Worm (Caenorhabditis elegans): ENCODE results near the gene hpo-36.
A peak's percentile ranks its signal among the peaks of the same experiment; 100 is the strongest.

DNA sequence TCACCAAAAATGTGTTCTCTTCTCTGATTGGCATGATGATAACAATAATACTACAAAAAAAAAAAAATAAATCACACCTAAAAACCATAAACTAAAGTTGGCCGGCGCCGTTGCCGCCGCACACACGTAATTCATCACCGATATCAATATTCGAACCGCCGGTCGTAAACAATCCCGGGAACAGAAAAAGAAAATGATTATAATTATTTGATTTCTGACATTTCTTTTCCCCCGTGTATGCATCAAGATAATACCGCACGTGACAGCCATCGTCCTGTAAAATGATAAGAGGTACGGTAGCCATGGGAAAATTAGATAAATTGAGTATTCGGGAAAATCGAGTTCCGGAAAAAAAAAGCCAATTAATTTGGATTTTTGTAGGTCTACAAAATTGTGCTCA is 42.1 kb downstream of the hpo-36 start:
- peak; percentile 24 for TF ChIP-seq nhr-20 (tag; optimal IDR thresholded peaks at IDR 0.05)
- no peak for TF ChIP-seq skn-1 (tag; optimal IDR thresholded peaks at IDR 0.05)
- no peak for TF ChIP-seq ama-1 (optimal IDR thresholded peaks at IDR 0.05)
- no peak for TF ChIP-seq fkh-8 (tag; optimal IDR thresholded peaks at IDR 0.05)
- no peak for TF ChIP-seq lin-13 (GFP tag; optimal IDR thresholded peaks at IDR 0.05)
- TF ChIP-seq mep-1 (tag; optimal IDR thresholded peaks at IDR 0.05), result no peak
- no peak for TF ChIP-seq unc-86 (tag; optimal IDR thresholded peaks at IDR 0.05)
- no peak for TF ChIP-seq snpc-4 (tag; optimal IDR thresholded peaks at IDR 0.05)
- TF ChIP-seq nhr-12 (tag; optimal IDR thresholded peaks at IDR 0.05), result no peak

All from whole organism, L1 larva.